Worm (Caenorhabditis elegans): ENCODE measurements around the gene F16B4.2.

- TF ChIP-seq ama-1 (optimal IDR thresholded peaks at IDR 0.05): no peak
- TF ChIP-seq flt-1 (GFP tag; IDR thresholded peaks at IDR 0.05): no peak
- TF ChIP-seq ceh-36 (tag; optimal IDR thresholded peaks at IDR 0.05): peak; percentile 22
- no peak for TF ChIP-seq ceh-13 (GFP tag; optimal IDR thresholded peaks at IDR 0.05)
- no peak for TF ChIP-seq sea-1 (GFP tag; conservative IDR thresholded peaks at IDR 0.05)
- TF ChIP-seq F13C5.2 (tag; optimal IDR thresholded peaks at IDR 0.05): no peak
Measured at ce11 chrV:1575493-1576084, 25.2 kb upstream of the F16B4.2 start.

Measured in whole organism, early embryonic.